Fruit fly (Drosophila melanogaster): ENCODE data around the gene sordd2.

dm6 chrX:15756018-15756417, 42.9 kb downstream of the sordd2 start, which contains the start of gene CG8260:
- no peak for TF ChIP-seq rn (GFP tag; IDR thresholded peaks at IDR 0.05)
- TF ChIP-seq CG14655 (GFP tag; optimal IDR thresholded peaks at IDR 0.05): no peak
- no peak for TF ChIP-seq CG8159 (tag; optimal IDR thresholded peaks at IDR 0.05)
- TF ChIP-seq CG4496 (GFP tag; IDR thresholded peaks at IDR 0.05): no peak

Measured in whole organism, pupa.